Fruit fly (Drosophila melanogaster): Measurements from ENCODE around the gene CG18599.
A peak's percentile ranks its signal among the peaks of the same experiment; 100 is the strongest.

- peak; percentile 28 for TF ChIP-seq CG1620 (GFP tag; optimal IDR thresholded peaks at IDR 0.05)
- no peak for TF ChIP-seq CG33017 (tag; optimal IDR thresholded peaks at IDR 0.05)
Measured at dm6 chr3R:18242089-18242955, 25.3 kb upstream of the CG18599 start, which contains the start of the genes CG7156 and 14-3-3epsilon.

Data from whole organism, adult.